Worm (Caenorhabditis elegans) whole organism, dauer: ENCODE results near the gene F34D10.3.

ENCODE experiments used
- unc-62 ChIP-seq: sonication (generic microtip); optimal IDR thresholded peaks from 2 replicates; lab custom pipeline; 2017; ENCODE audit warnings: missing biosample characterization, missing genetic modification reagents, missing genetic modification characterization

The F34D10.3 gene

ce11 chrIII:3782853-3783252 is 48.8 kb downstream of the F34D10.3 start:
- TF ChIP-seq unc-62 (GFP tag; lab: Kevin White, UChicago): no peak

ce11 chrIII:3783914-3784313 is 49.9 kb downstream of the F34D10.3 start:
- no peak for TF ChIP-seq unc-62 (GFP tag; lab: Kevin White, UChicago)
